Worm (Caenorhabditis elegans): ENCODE measurements around the gene nep-1.
A peak's percentile ranks its signal among the peaks of the same experiment; 100 is the strongest.

The nep-1 gene

DNA sequence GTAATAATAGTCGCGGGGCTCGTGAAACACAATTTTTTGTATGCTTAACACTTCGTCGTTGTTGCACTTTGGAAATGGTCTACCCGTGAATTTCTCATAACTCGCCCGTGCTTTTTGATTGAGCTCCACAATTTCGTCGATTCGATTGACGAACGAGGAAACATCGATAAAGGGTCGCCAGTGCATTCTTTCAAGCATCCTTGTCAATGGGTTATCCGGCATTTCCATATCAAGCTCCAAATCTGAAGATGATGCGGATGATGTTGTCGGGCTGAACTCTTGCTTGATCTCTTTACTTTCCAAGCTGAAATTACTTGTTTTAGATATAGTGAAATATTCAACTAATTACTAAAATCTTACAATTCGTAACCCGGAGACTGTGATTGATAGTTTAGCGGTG is 29.1 kb downstream of the nep-1 start:
- TF ChIP-seq unc-62 (GFP tag; optimal IDR thresholded peaks at IDR 0.05 in 1 of 2) (peak in 1 of 2 experiments; percentile 91), unc-62 (tag; optimal IDR thresholded peaks at IDR 0.05) (no peak), dpl-1 (GFP tag; optimal IDR thresholded peaks at IDR 0.05) (no peak)

ce11 chrII:11622605-11623004 is 34.4 kb downstream of the nep-1 start:
- TF ChIP-seq nhr-42 (GFP tag; IDR thresholded peaks at IDR 0.05): no peak
- TF ChIP-seq hif-1 (tag; optimal IDR thresholded peaks at IDR 0.05): no peak
- TF ChIP-seq mdl-1 (tag; optimal IDR thresholded peaks at IDR 0.05): no peak
- peak in 1 of 2 experiments; percentile 91 for TF ChIP-seq unc-62 (GFP tag; optimal IDR thresholded peaks at IDR 0.05 in 1 of 2)
- TF ChIP-seq unc-62 (tag; optimal IDR thresholded peaks at IDR 0.05): no peak
- TF ChIP-seq ces-1 (GFP tag; optimal IDR thresholded peaks at IDR 0.05): no peak
- no peak for TF ChIP-seq nhr-111 (GFP tag; optimal IDR thresholded peaks at IDR 0.05)
- 0 out of 2 replicates have a peak, but pooled peaks have one; percentile 24 for TF ChIP-seq F26F4.8 (GFP tag; conservative IDR thresholded peaks at IDR 0.05)

- TF ChIP-seq spr-3 (GFP tag; optimal IDR thresholded peaks at IDR 0.05): no peak
- TF ChIP-seq lin-38 (GFP tag; IDR thresholded peaks at IDR 0.05): no peak
- no peak for TF ChIP-seq nhr-6 (tag; optimal IDR thresholded peaks at IDR 0.05)
- TF ChIP-seq mxl-2 (GFP tag; conservative IDR thresholded peaks at IDR 0.05): no peak
- TF ChIP-seq nhr-11 (tag; optimal IDR thresholded peaks at IDR 0.05): no peak
- no peak for TF ChIP-seq T20F7.1 (GFP tag; optimal IDR thresholded peaks at IDR 0.05)
- TF ChIP-seq ces-1 (GFP tag; optimal IDR thresholded peaks at IDR 0.05): peak; percentile 27
- no peak for TF ChIP-seq T26A8.4 (GFP tag; IDR thresholded peaks at IDR 0.05)
- TF ChIP-seq dve-1 (tag; optimal IDR thresholded peaks at IDR 0.05; ENCODE audit: insufficient read depth): peak; percentile 19
- no peak for TF ChIP-seq lin-15B (tag; optimal IDR thresholded peaks at IDR 0.05)
- no peak for TF ChIP-seq ceh-28 (tag; optimal IDR thresholded peaks at IDR 0.05)
- no peak for TF ChIP-seq R02D3.7 (tag; optimal IDR thresholded peaks at IDR 0.05)
- TF ChIP-seq nhr-41 (GFP tag; IDR thresholded peaks at IDR 0.05): no peak
- no peak for TF ChIP-seq ZK546.5 (tag; optimal IDR thresholded peaks at IDR 0.05)
- no peak for TF ChIP-seq egl-27 (tag; optimal IDR thresholded peaks at IDR 0.05)
- no peak for TF ChIP-seq dmd-9 (GFP tag; IDR thresholded peaks at IDR 0.05)
- TF ChIP-seq nhr-102 (tag; optimal IDR thresholded peaks at IDR 0.05): no peak
- TF ChIP-seq duxl-1 (tag; optimal IDR thresholded peaks at IDR 0.05; ENCODE audit: poor library complexity): no peak
- no peak for TF ChIP-seq Y105C5A.15 (GFP tag; IDR thresholded peaks at IDR 0.05)
- TF ChIP-seq lin-1 (GFP tag; IDR thresholded peaks at IDR 0.05): no peak
- no peak for TF ChIP-seq cey-2 (tag; optimal IDR thresholded peaks at IDR 0.05; ENCODE audit: borderline replicate concordance, insufficient read depth)
- TF ChIP-seq lir-3 (tag; optimal IDR thresholded peaks at IDR 0.05): no peak
- TF ChIP-seq nhr-237 (tag; optimal IDR thresholded peaks at IDR 0.05): no peak
- TF ChIP-seq mdt-29 (GFP tag; IDR thresholded peaks at IDR 0.05): no peak
- TF ChIP-seq nhr-28 (tag; optimal IDR thresholded peaks at IDR 0.05): no peak
- TF ChIP-seq mes-2 (tag; optimal IDR thresholded peaks at IDR 0.05; ENCODE audit: poor library complexity, severe bottlenecking): peak; percentile 7
- TF ChIP-seq nhr-10 (tag; optimal IDR thresholded peaks at IDR 0.05): no peak
- TF ChIP-seq daf-8 (GFP tag; IDR thresholded peaks at IDR 0.05): no peak
- no peak for TF ChIP-seq dmd-6 (GFP tag; IDR thresholded peaks at IDR 0.05)
- no peak for TF ChIP-seq unc-62 (GFP tag; optimal IDR thresholded peaks at IDR 0.05 in 1 of 2)
- no peak for TF ChIP-seq unc-62 (tag; optimal IDR thresholded peaks at IDR 0.05)
- TF ChIP-seq pha-4 (GFP tag; IDR thresholded peaks at IDR 0.05): no peak
- TF ChIP-seq pha-4 (tag; optimal IDR thresholded peaks at IDR 0.05): no peak
- no peak for TF ChIP-seq lin-39 (tag; optimal IDR thresholded peaks at IDR 0.05)
- no peak for TF ChIP-seq daf-19 (GFP tag; conservative IDR thresholded peaks at IDR 0.05)
- TF ChIP-seq nhr-111 (GFP tag; optimal IDR thresholded peaks at IDR 0.05): no peak
- peak in 1 of 2 experiments; percentile 55 for TF ChIP-seq mdl-1 (tag; optimal IDR thresholded peaks at IDR 0.05)
- no peak for TF ChIP-seq mep-1 (tag; optimal IDR thresholded peaks at IDR 0.05)
- no peak for TF ChIP-seq D1046.2 (GFP tag; IDR thresholded peaks at IDR 0.05)
- TF ChIP-seq nhr-76 (tag; optimal IDR thresholded peaks at IDR 0.05): no peak
- TF ChIP-seq ceh-44 (GFP tag; IDR thresholded peaks at IDR 0.05): no peak
- no peak for TF ChIP-seq skn-1 (tag; optimal IDR thresholded peaks at IDR 0.05)
- TF ChIP-seq daf-16 (GFP tag; optimal IDR thresholded peaks at IDR 0.05): peak in 1 of 2 experiments; percentile 11
- TF ChIP-seq daf-16 (tag; optimal IDR thresholded peaks at IDR 0.05): no peak
Observed at ce11 chrII:11621576-11621975, 35.4 kb downstream of the nep-1 start.
